Fruit fly (Drosophila melanogaster) whole organism, embryonic: Measurements from ENCODE around the gene moon.
"Not testable (repeated sequence)": the region's sequence is repeated elsewhere in the genome, so short reads cannot be mapped to it uniquely, and the experiment has no call there.

ENCODE experiments used
- C15 ChIP-seq: fragments of 200-800 bp; sonication (Bioruptor generic); IDR thresholded peaks from 3 replicates; pipeline ENCODE4 v1.3.6; 2022; ENCODE audit warnings: missing biosample characterization, missing genetic modification characterization
- CG10267 ChIP-seq: fragments of 200-800 bp; sonication (Bioruptor generic); optimal IDR thresholded peaks from 2 replicates; lab custom pipeline; 2018; ENCODE audit warnings: missing biosample characterization, mild to moderate bottlenecking, missing genetic modification characterization, moderate library complexity
- CG11560 ChIP-seq: fragments of 200-800 bp; sonication (Bioruptor generic); IDR thresholded peaks from 3 replicates; pipeline ENCODE4 v1.3.6; 2022; ENCODE audit warnings: missing biosample characterization, missing genetic modification characterization
- CG12391 ChIP-seq: fragments of 200-800 bp; sonication (Bioruptor generic); optimal IDR thresholded peaks from 3 replicates; lab custom pipeline; 2018; ENCODE audit warnings: missing biosample characterization, mild to moderate bottlenecking, missing genetic modification characterization, moderate library complexity
- CG15269 ChIP-seq: fragments of 200-800 bp; sonication (Bioruptor generic); optimal IDR thresholded peaks from 2 replicates; lab custom pipeline; 2018; ENCODE audit warnings: missing biosample characterization, mild to moderate bottlenecking, missing genetic modification characterization, moderate library complexity
- CG1602 ChIP-seq: fragments of 200-800 bp; sonication (Bioruptor generic); optimal IDR thresholded peaks from 3 replicates; lab custom pipeline; 2016; ENCODE audit warnings: missing biosample characterization, missing genetic modification characterization
- CG17328 ChIP-seq: fragments of 200-800 bp; sonication (Bioruptor generic); IDR thresholded peaks from 2 replicates; pipeline ENCODE4 v1.3.6; 2022; ENCODE audit warnings: missing biosample characterization, missing genetic modification characterization
- CG18262 ChIP-seq: fragments of 200-800 bp; optimal IDR thresholded peaks from 3 replicates; lab custom pipeline; 2019; ENCODE audit warnings: missing biosample characterization, mild to moderate bottlenecking, missing genetic modification characterization, moderate library complexity
- CG33557 ChIP-seq: fragments of 200-800 bp; sonication (Bioruptor generic); optimal IDR thresholded peaks from 2 replicates; lab custom pipeline; 2019; ENCODE audit warnings: missing biosample characterization, mild to moderate bottlenecking, missing genetic modification characterization, moderate library complexity
- CG4360 ChIP-seq: fragments of 200-800 bp; sonication (Bioruptor generic); IDR thresholded peaks from 2 replicates; pipeline ENCODE4 v1.3.6; 2022; ENCODE audit warnings: missing biosample characterization, missing genetic modification characterization
- CG4820 ChIP-seq: fragments of 200-800 bp; sonication (Bioruptor generic); optimal IDR thresholded peaks from 3 replicates; lab custom pipeline; 2016; ENCODE audit warnings: missing biosample characterization, missing genetic modification characterization
- CG4854 ChIP-seq: fragments of 200-800 bp; sonication (Bioruptor generic); optimal IDR thresholded peaks from 2 replicates; lab custom pipeline; 2016; ENCODE audit warnings: missing biosample characterization, missing genetic modification characterization, inconsistent platforms
- CG7839 ChIP-seq: fragments of 200-800 bp; sonication (Bioruptor generic); optimal IDR thresholded peaks from 3 replicates; lab custom pipeline; 2018; ENCODE audit warnings: missing biosample characterization, mild to moderate bottlenecking, missing genetic modification characterization, moderate library complexity
- CG8944 ChIP-seq: fragments of 200-800 bp; sonication (Bioruptor generic); optimal IDR thresholded peaks from 3 replicates; lab custom pipeline; 2016; ENCODE audit warnings: missing biosample characterization, missing genetic modification characterization
- CG9876 ChIP-seq: fragments of 200-800 bp; sonication (Bioruptor generic); optimal IDR thresholded peaks from 2 replicates; lab custom pipeline; 2016; ENCODE audit warnings: missing biosample characterization, missing genetic modification characterization
- Chrac-16 ChIP-seq: fragments of 200-800 bp; sonication (Bioruptor generic); optimal IDR thresholded peaks from 3 replicates; lab custom pipeline; 2016; ENCODE audit warnings: missing biosample characterization, missing genetic modification characterization
- D19A ChIP-seq: fragments of 200-800 bp; optimal IDR thresholded peaks from 3 replicates; lab custom pipeline; 2019; ENCODE audit warnings: missing biosample characterization, mild to moderate bottlenecking, missing genetic modification characterization, moderate library complexity
- Dip2 ChIP-seq: fragments of 200-800 bp; sonication (Bioruptor generic); IDR thresholded peaks from 2 replicates; pipeline ENCODE4 v1.3.6; 2022; ENCODE audit warnings: missing biosample characterization, missing genetic modification characterization
- Fer2 ChIP-seq: fragments of 200-800 bp; sonication (Bioruptor generic); optimal IDR thresholded peaks from 2 replicates; lab custom pipeline; 2018; ENCODE audit warnings: missing biosample characterization, mild to moderate bottlenecking, missing genetic modification characterization, moderate library complexity
- H15 ChIP-seq: fragments of 200-800 bp; sonication (Bioruptor generic); IDR thresholded peaks from 3 replicates; pipeline ENCODE4 v1.3.6; 2022; ENCODE audit warnings: missing biosample characterization, missing genetic modification characterization
- Hmr ChIP-seq: fragments of 200-800 bp; sonication (Bioruptor generic); optimal IDR thresholded peaks from 3 replicates; lab custom pipeline; 2017; ENCODE audit warnings: mild to moderate bottlenecking, missing biosample characterization, missing genetic modification reagents, missing genetic modification characterization
- Jarid2 ChIP-seq: fragments of 200-800 bp; sonication (Bioruptor generic); optimal IDR thresholded peaks from 3 replicates; lab custom pipeline; 2017; ENCODE audit warnings: mild to moderate bottlenecking, missing biosample characterization, missing genetic modification reagents, missing genetic modification characterization
- NFAT ChIP-seq: fragments of 200-800 bp; sonication (Bioruptor generic); IDR thresholded peaks from 2 replicates; pipeline ENCODE4 v1.3.6; 2022; ENCODE audit warnings: missing biosample characterization, missing genetic modification characterization
- Side ChIP-seq: fragments of 200-800 bp; sonication (Bioruptor generic); optimal IDR thresholded peaks from 2 replicates; lab custom pipeline; 2016; ENCODE audit warnings: missing biosample characterization, missing genetic modification characterization
- Sox100B ChIP-seq: fragments of 200-800 bp; sonication (Bioruptor generic); optimal IDR thresholded peaks from 3 replicates; lab custom pipeline; 2018; ENCODE audit warnings: missing biosample characterization, mild to moderate bottlenecking, missing genetic modification characterization
- Sox102F ChIP-seq: fragments of 200-800 bp; sonication (Bioruptor generic); optimal IDR thresholded peaks from 2 replicates; lab custom pipeline; 2018; ENCODE audit warnings: missing biosample characterization, mild to moderate bottlenecking, missing genetic modification characterization, moderate library complexity
- ap ChIP-seq: fragments of 200-800 bp; sonication (Bioruptor generic); IDR thresholded peaks from 2 replicates; pipeline ENCODE4 v1.3.6; 2022; ENCODE audit warnings: missing biosample characterization, missing genetic modification characterization
- bbx ChIP-seq: fragments of 200-800 bp; sonication (Bioruptor generic); IDR thresholded peaks from 2 replicates; pipeline ENCODE4 v1.3.6; 2022; ENCODE audit warnings: missing biosample characterization, missing genetic modification characterization; ENCODE audit not compliant: partially characterized antibody
- chif ChIP-seq, 2 experiments: fragments of 200-800 bp; sonication (Bioruptor generic); optimal IDR thresholded peaks; 3 replicates each; lab custom pipeline; 2016; ENCODE audit warnings: missing biosample characterization in 2 of 2, missing genetic modification characterization in 2 of 2
- dmrt99B ChIP-seq: fragments of 200-800 bp; sonication (Bioruptor generic); optimal IDR thresholded peaks from 2 replicates; lab custom pipeline; 2018; ENCODE audit warnings: missing biosample characterization, mild to moderate bottlenecking, missing genetic modification characterization, moderate library complexity
- dysf ChIP-seq: fragments of 200-800 bp; sonication (Bioruptor generic); IDR thresholded peaks from 3 replicates; pipeline ENCODE4 v1.3.6; 2022; ENCODE audit warnings: missing biosample characterization, missing genetic modification characterization
- ems ChIP-seq: fragments of 200-800 bp; sonication (Bioruptor generic); optimal IDR thresholded peaks from 3 replicates; lab custom pipeline; 2016; ENCODE audit warnings: missing biosample characterization, missing genetic modification characterization
- gem ChIP-seq: fragments of 200-800 bp; sonication (Bioruptor generic); optimal IDR thresholded peaks from 2 replicates; lab custom pipeline; 2019; ENCODE audit warnings: missing biosample characterization, mild to moderate bottlenecking, missing genetic modification characterization, moderate library complexity
- inv ChIP-seq: fragments of 200-800 bp; sonication (Bioruptor generic); IDR thresholded peaks from 2 replicates; pipeline ENCODE4 v1.3.6; 2022; ENCODE audit warnings: missing biosample characterization, missing genetic modification characterization; ENCODE audit not compliant: partially characterized antibody
- phol ChIP-seq: fragments of 200-800 bp; sonication (Bioruptor generic); optimal IDR thresholded peaks from 3 replicates; lab custom pipeline; 2018; ENCODE audit warnings: missing biosample characterization, mild to moderate bottlenecking, missing genetic modification characterization, moderate library complexity
- pnt ChIP-seq: fragments of 200-800 bp; sonication (Bioruptor generic); optimal IDR thresholded peaks from 3 replicates; lab custom pipeline; 2016; ENCODE audit warnings: missing biosample characterization, missing genetic modification characterization
- prd ChIP-seq, 3 experiments: fragments of >200 bp in 2 of 3; fragments of 200-800 bp in 1 of 3; sonication (Bioruptor generic) in 1 of 3; optimal IDR thresholded peaks in 2 of 3; IDR thresholded peaks in 1 of 3; 2 replicates in 2 of 3; 3 replicates in 1 of 3; pipeline versions ENCODE4 v1.3.6 to Lab custom; 2017 to 2022; ENCODE audit warnings: missing biosample characterization in 1 of 3, missing genetic modification characterization in 1 of 3
- ro ChIP-seq: fragments of 200-800 bp; sonication (Bioruptor generic); IDR thresholded peaks from 2 replicates; pipeline ENCODE4 v1.3.6; 2022; ENCODE audit warnings: missing biosample characterization, missing genetic modification characterization
- vfl ChIP-seq: fragments of 200-800 bp; sonication (Bioruptor generic); optimal IDR thresholded peaks from 2 replicates; lab custom pipeline; 2016; ENCODE audit warnings: missing biosample characterization, missing genetic modification characterization
- z ChIP-seq: fragments of 200-800 bp; sonication (Bioruptor generic); IDR thresholded peaks from 3 replicates; pipeline ENCODE4 v1.3.6; 2022; ENCODE audit warnings: missing biosample characterization, missing genetic modification characterization

Gene moon

DNA sequence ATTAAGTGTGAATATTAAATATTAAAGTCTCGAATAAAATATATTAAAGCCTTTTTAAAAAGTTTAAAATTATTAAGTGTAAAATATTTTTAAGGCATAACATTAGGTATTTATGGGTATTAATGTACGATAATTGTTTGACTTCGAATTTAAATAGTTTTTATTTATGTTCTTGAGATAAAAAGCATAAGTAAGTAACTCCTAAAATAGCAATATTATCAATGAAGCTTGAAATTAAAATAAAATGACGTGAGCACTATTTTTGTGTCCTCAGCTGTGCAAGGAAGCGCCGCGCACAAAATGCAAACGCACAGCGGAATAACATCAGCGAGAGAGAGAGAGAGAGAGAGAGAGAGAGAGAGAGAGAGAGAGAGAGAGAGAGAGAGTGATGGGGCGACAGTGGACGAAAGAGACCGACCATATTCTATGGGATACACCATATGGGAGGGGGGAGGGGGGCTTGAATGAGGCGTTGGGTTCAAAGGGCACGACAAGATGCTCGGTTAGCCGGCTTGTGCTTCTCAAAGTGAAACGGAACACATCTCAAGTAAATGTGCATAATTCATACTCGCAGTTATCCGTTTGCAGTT, 17.7 kb upstream of the moon start (continued):
- peak; percentile 42 for TF ChIP-seq CG10267
- no peak for TF ChIP-seq CG4854 (GFP tag; lab: Kevin White, UChicago)
- TF ChIP-seq CG15269 (tag; lab: Kevin White, UChicago), result peak; percentile 17
- peak; percentile 29 for TF ChIP-seq D19A (tag; lab: Kevin White, UChicago)
- no peak for TF ChIP-seq ap
- TF ChIP-seq CG7839 (tag; lab: Kevin White, UChicago), result peak; percentile 34
- no peak for TF ChIP-seq inv (GFP tag; lab: Robert Waterston, UW)
- TF ChIP-seq Sox102F (GFP tag; lab: Kevin White, UChicago), result peak; percentile 9
- peak; percentile 70 for TF ChIP-seq gem (tag; lab: Kevin White, UChicago)
- TF ChIP-seq dysf, result no peak
- no peak for TF ChIP-seq C15 (GFP tag; lab: Robert Waterston, UW)
- TF ChIP-seq CG18262, result peak; percentile 59
- TF ChIP-seq NFAT, result no peak
- TF ChIP-seq H15 (GFP tag; lab: Robert Waterston, UW), result no peak
- TF ChIP-seq phol (tag; lab: Kevin White, UChicago), result peak; percentile 50
- no peak for TF ChIP-seq bbx (GFP tag; lab: Robert Waterston, UW)
- no peak for TF ChIP-seq CG11560
- peak; percentile 20 for TF ChIP-seq dmrt99B (tag; lab: Kevin White, UChicago)
- no peak for TF ChIP-seq Fer2
- no peak for TF ChIP-seq Side (GFP tag; lab: Kevin White, UChicago)
- no peak for TF ChIP-seq CG1602 (GFP tag; lab: Kevin White, UChicago)
- no peak for TF ChIP-seq CG8944
- no peak for TF ChIP-seq z (GFP tag; lab: Robert Waterston, UW)
- TF ChIP-seq CG4360 (GFP tag; lab: Robert Waterston, UW), result no peak
- TF ChIP-seq vfl, result no peak
- TF ChIP-seq CG9876 (GFP tag; lab: Kevin White, UChicago), result no peak
- no peak for TF ChIP-seq Jarid2 (GFP tag; lab: Kevin White, UChicago)
- peak; percentile 33; the same call in 1 of the 2 replicates for TF ChIP-seq CG17328 (GFP tag; lab: Robert Waterston, UW)
- peak; percentile 22 for TF ChIP-seq Chrac-16 (GFP tag; lab: Kevin White, UChicago)
- TF ChIP-seq pnt, result no peak
- no peak for TF ChIP-seq Dip2 (GFP tag; lab: Robert Waterston, UW)
- TF ChIP-seq prd (optimal IDR thresholded peaks at IDR 0.05; lab: Kevin White, UChicago), result no peak
- TF ChIP-seq prd (GFP tag; IDR thresholded peaks at IDR 0.05; lab: Robert Waterston, UW), result no peak
- TF ChIP-seq CG12391 (tag; lab: Kevin White, UChicago), result peak; percentile 42
- peak; percentile 2 for TF ChIP-seq CG4820
- peak; percentile 4 for TF ChIP-seq Hmr (GFP tag; lab: Kevin White, UChicago)
- peak; percentile 35 for TF ChIP-seq Sox100B (GFP tag; lab: Kevin White, UChicago)
- peak; percentile 8 for TF ChIP-seq CG33557 (GFP tag; lab: Kevin White, UChicago)

DNA sequence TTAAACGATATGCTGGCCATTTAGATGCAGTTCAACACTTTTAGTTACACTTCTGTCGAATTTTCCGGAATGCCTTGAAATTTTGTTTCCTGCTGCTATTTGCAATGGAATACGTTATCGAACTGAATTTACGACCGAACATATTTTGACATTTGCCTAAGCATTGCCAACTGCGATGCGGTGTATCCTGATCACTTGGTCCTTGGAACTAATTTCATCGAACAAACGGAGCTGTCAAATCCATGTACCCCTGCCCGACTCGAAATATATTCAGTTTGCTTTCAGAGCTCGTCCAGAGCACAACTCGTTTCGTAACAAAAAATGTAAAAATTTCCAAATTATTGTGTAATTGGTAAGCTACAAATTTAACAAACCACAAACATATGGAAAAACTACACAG, 14.3 kb upstream of the moon start, which contains the start of gene CG15734:
TSS of gene CG15734 (minus strand) at position 101 of the 400 bp plus-strand sequence.
- TF ChIP-seq chif (GFP tag; optimal IDR thresholded peaks at IDR 0.05; lab: Kevin White, UChicago); ems; ro (GFP tag; lab: Robert Waterston, UW): not testable (repeated sequence)
